Fruit fly (Drosophila melanogaster) whole organism, prepupa: ENCODE results near the gene CG43175.

ENCODE experiments used
- CG10631 ChIP-seq: fragments of 200-800 bp; sonication (Bioruptor generic); optimal IDR thresholded peaks from 2 replicates; lab custom pipeline; 2016; ENCODE audit warnings: missing biosample characterization, missing genetic modification characterization
- CG10669 ChIP-seq: fragments of 200-800 bp; sonication (Bioruptor generic); optimal IDR thresholded peaks from 3 replicates; lab custom pipeline; 2018; ENCODE audit warnings: missing biosample characterization, mild to moderate bottlenecking, missing genetic modification characterization, moderate library complexity
- CG11294 ChIP-seq: fragments of 200-800 bp; sonication (Bioruptor generic); IDR thresholded peaks from 2 replicates; pipeline ENCODE4 v1.3.6; 2022; ENCODE audit warnings: missing biosample characterization, missing genetic modification characterization
- CG11762 ChIP-seq: fragments of 200-800 bp; sonication (Bioruptor generic); optimal IDR thresholded peaks from 3 replicates; lab custom pipeline; 2016; ENCODE audit warnings: missing biosample characterization, missing genetic modification characterization; ENCODE audit not compliant: insufficient read depth
- CG16779 ChIP-seq: fragments of 200-800 bp; sonication (Bioruptor generic); optimal IDR thresholded peaks from 3 replicates; lab custom pipeline; 2017; ENCODE audit warnings: missing biosample characterization, mild to moderate bottlenecking, missing genetic modification characterization
- CG3032 ChIP-seq: fragments of 200-800 bp; optimal IDR thresholded peaks from 2 replicates; lab custom pipeline; 2019; ENCODE audit warnings: missing biosample characterization, mild to moderate bottlenecking, missing genetic modification characterization, moderate library complexity
- CG34406 ChIP-seq: fragments of 200-800 bp; sonication (Bioruptor generic); optimal IDR thresholded peaks from 3 replicates; lab custom pipeline; 2016; ENCODE audit warnings: missing biosample characterization, missing genetic modification characterization
- CG6163 ChIP-seq: fragments of 200-800 bp; sonication (Bioruptor generic); IDR thresholded peaks from 3 replicates; pipeline ENCODE4 v1.3.6; 2022; ENCODE audit warnings: missing biosample characterization, missing genetic modification characterization
- CG6792 ChIP-seq: fragments of 200-800 bp; sonication (Bioruptor generic); optimal IDR thresholded peaks from 3 replicates; lab custom pipeline; 2016; ENCODE audit warnings: missing biosample characterization, missing genetic modification characterization
- CG6854 ChIP-seq: fragments of 200-800 bp; sonication (Bioruptor generic); optimal IDR thresholded peaks from 2 replicates; lab custom pipeline; 2017; ENCODE audit warnings: missing biosample characterization, mild to moderate bottlenecking, missing genetic modification characterization
- CG7368 ChIP-seq: fragments of 200-800 bp; sonication (Bioruptor generic); optimal IDR thresholded peaks from 3 replicates; lab custom pipeline; 2016; ENCODE audit warnings: missing biosample characterization, missing genetic modification characterization
- CG8632 ChIP-seq: fragments of 200-800 bp; sonication (Bioruptor generic); optimal IDR thresholded peaks from 3 replicates; lab custom pipeline; 2016; ENCODE audit warnings: missing biosample characterization, missing genetic modification characterization
- CG9139 ChIP-seq: fragments of 200-800 bp; sonication (Bioruptor generic); optimal IDR thresholded peaks from 3 replicates; lab custom pipeline; 2017; ENCODE audit warnings: missing biosample characterization, mild to moderate bottlenecking, missing genetic modification characterization
- Eip78C ChIP-seq: fragments of 200-800 bp; sonication (Bioruptor generic); peaks from one replicate; lab custom pipeline; 2016; ENCODE audit warnings: missing biosample characterization, missing genetic modification characterization
- Eip93F ChIP-seq: fragments of 200-800 bp; sonication (Bioruptor generic); optimal IDR thresholded peaks from 2 replicates; lab custom pipeline; 2016; ENCODE audit warnings: missing biosample characterization, mild to moderate bottlenecking, missing genetic modification characterization
- Ets96B ChIP-seq: fragments of 200-800 bp; optimal IDR thresholded peaks from 2 replicates; lab custom pipeline; 2019; ENCODE audit warnings: missing biosample characterization, mild to moderate bottlenecking, missing genetic modification characterization, moderate library complexity
- Gug ChIP-seq: fragments of 200-800 bp; sonication (Bioruptor generic); IDR thresholded peaks from 2 replicates; pipeline ENCODE4 v1.3.6; 2022; ENCODE audit warnings: missing biosample characterization, missing genetic modification characterization
- Hr38 ChIP-seq: sonication (Bioruptor generic); optimal IDR thresholded peaks from 2 replicates; lab custom pipeline; 2016; ENCODE audit warnings: missing biosample characterization, missing genetic modification characterization
- Hr4 ChIP-seq: fragments of 200-800 bp; sonication (Bioruptor generic); optimal IDR thresholded peaks from 3 replicates; lab custom pipeline; 2016; ENCODE audit warnings: missing biosample characterization, missing genetic modification characterization
- Met ChIP-seq: fragments of 200-800 bp; sonication (Bioruptor generic); optimal IDR thresholded peaks from 3 replicates; lab custom pipeline; 2016; ENCODE audit warnings: missing biosample characterization, missing genetic modification characterization
- OdsH ChIP-seq: fragments of 200-800 bp; sonication (Bioruptor generic); optimal IDR thresholded peaks from 3 replicates; lab custom pipeline; 2016; ENCODE audit warnings: missing biosample characterization, missing genetic modification characterization
- Smox ChIP-seq: fragments of 200-800 bp; sonication (Bioruptor generic); optimal IDR thresholded peaks from 3 replicates; lab custom pipeline; 2016; ENCODE audit warnings: missing biosample characterization, missing genetic modification characterization
- Sox102F ChIP-seq: fragments of 200-800 bp; sonication (Bioruptor generic); optimal IDR thresholded peaks from 2 replicates; lab custom pipeline; 2016; ENCODE audit warnings: missing biosample characterization, mild to moderate bottlenecking, missing genetic modification characterization
- acj6 ChIP-seq: fragments of 200-800 bp; sonication (Bioruptor generic); optimal IDR thresholded peaks from 3 replicates; lab custom pipeline; 2016; ENCODE audit warnings: missing biosample characterization, missing genetic modification characterization
- dac ChIP-seq: fragments of 200-800 bp; sonication (Bioruptor generic); optimal IDR thresholded peaks from 2 replicates; lab custom pipeline; 2017; ENCODE audit warnings: missing biosample characterization, mild to moderate bottlenecking, missing genetic modification characterization
- dsx ChIP-seq: fragments of 200-800 bp; optimal IDR thresholded peaks from 3 replicates; lab custom pipeline; 2019; ENCODE audit warnings: missing biosample characterization, mild to moderate bottlenecking, missing genetic modification characterization, moderate library complexity; ENCODE audit not compliant: poor library complexity, severe bottlenecking
- eg ChIP-seq: fragments of 200-800 bp; sonication (Bioruptor generic); IDR thresholded peaks from 3 replicates; pipeline ENCODE4 v1.3.6; 2022; ENCODE audit warnings: missing biosample characterization, missing genetic modification characterization
- esn ChIP-seq: fragments of 200-800 bp; sonication (Bioruptor generic); optimal IDR thresholded peaks from 2 replicates; lab custom pipeline; 2016; ENCODE audit warnings: missing biosample characterization, mild to moderate bottlenecking, missing genetic modification characterization, moderate library complexity
- fd85E ChIP-seq: fragments of 200-800 bp; sonication (Bioruptor generic); optimal IDR thresholded peaks from 3 replicates; lab custom pipeline; 2016; ENCODE audit warnings: missing biosample characterization, missing genetic modification characterization
- net ChIP-seq: fragments of 200-800 bp; sonication (Bioruptor generic); optimal IDR thresholded peaks from 3 replicates; lab custom pipeline; 2016; ENCODE audit warnings: missing biosample characterization, missing genetic modification characterization
- pdm3 ChIP-seq: fragments of 200-800 bp; sonication (Bioruptor generic); optimal IDR thresholded peaks from 3 replicates; lab custom pipeline; 2016; ENCODE audit warnings: missing biosample characterization, missing genetic modification characterization
- salr ChIP-seq, 2 experiments: fragments of 200-800 bp; sonication (Bioruptor generic); optimal IDR thresholded peaks; 3 replicates each; lab custom pipeline; 2016 to 2018; ENCODE audit warnings: missing biosample characterization in 2 of 2, missing genetic modification characterization in 2 of 2, mild to moderate bottlenecking in 1 of 2
- spab ChIP-seq: fragments of 200-800 bp; sonication (Bioruptor generic); optimal IDR thresholded peaks from 2 replicates; lab custom pipeline; 2017; ENCODE audit warnings: missing biosample characterization, mild to moderate bottlenecking, missing genetic modification characterization, missing genetic modification reagents
- ss ChIP-seq, 2 experiments: fragments of 200-800 bp; sonication (Bioruptor generic); optimal IDR thresholded peaks; 2 replicates in 1 of 2; 3 replicates in 1 of 2; lab custom pipeline; 2017 to 2018; ENCODE audit warnings: mild to moderate bottlenecking in 2 of 2, missing biosample characterization in 2 of 2, missing genetic modification characterization in 2 of 2, moderate library complexity in 1 of 2
- svp ChIP-seq: fragments of 200-800 bp; sonication (Bioruptor generic); peaks from one replicate; lab custom pipeline; 2016; ENCODE audit warnings: missing biosample characterization, missing genetic modification characterization
- topi ChIP-seq: fragments of 200-800 bp; sonication (Bioruptor generic); optimal IDR thresholded peaks from 3 replicates; lab custom pipeline; 2016; ENCODE audit warnings: missing biosample characterization, missing genetic modification characterization
- vri ChIP-seq: fragments of 200-800 bp; sonication (Bioruptor generic); optimal IDR thresholded peaks from 3 replicates; lab custom pipeline; 2016; ENCODE audit warnings: missing biosample characterization, mild to moderate bottlenecking, missing genetic modification characterization

The CG43175 gene

DNA sequence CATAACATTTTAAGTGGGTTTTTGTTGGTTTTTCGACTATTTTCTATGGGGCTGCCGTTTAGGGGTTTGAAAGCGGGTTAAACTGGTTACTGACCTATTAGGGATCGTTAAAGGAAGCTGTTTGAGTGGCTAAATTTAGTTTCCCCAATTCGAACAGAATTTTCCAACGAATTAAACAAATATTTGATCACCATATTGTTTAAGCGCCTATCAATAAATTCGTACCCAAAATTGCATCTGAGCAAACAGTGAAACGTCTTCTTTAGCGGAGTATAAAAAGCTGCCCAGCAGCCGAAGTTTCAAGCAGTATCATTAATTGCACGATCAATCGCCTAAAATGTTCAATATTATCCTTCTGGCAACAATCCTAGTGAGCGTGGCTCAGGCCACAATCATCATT is 36.4 kb upstream of the CG43175 start, which contains the start of gene Sgs5bis:
TSS of gene Sgs5bis (plus strand) at position 301 of the 400 bp plus-strand sequence.
- no peak for TF ChIP-seq spab (GFP tag; lab: Kevin White, UChicago)
- TF ChIP-seq Hr4 = no peak
- TF ChIP-seq ss (GFP tag; optimal IDR thresholded peaks at IDR 0.05; lab: Kevin White, UChicago) = no peak
- no peak for TF ChIP-seq salr (GFP tag; optimal IDR thresholded peaks at IDR 0.05; lab: Kevin White, UChicago)
- no peak for TF ChIP-seq Met
- no peak for TF ChIP-seq CG34406 (GFP tag; lab: Kevin White, UChicago)
- TF ChIP-seq CG16779 = no peak
- TF ChIP-seq CG3032 (tag; lab: Kevin White, UChicago) = no peak
- no peak for TF ChIP-seq dsx (GFP tag; lab: Kevin White, UChicago)
- TF ChIP-seq dac (GFP tag; lab: Kevin White, UChicago) = no peak
- no peak for TF ChIP-seq Hr38 (GFP tag; lab: Kevin White, UChicago)
- TF ChIP-seq OdsH = no peak
- no peak for TF ChIP-seq Smox (GFP tag; lab: Kevin White, UChicago)
- no peak for TF ChIP-seq vri (GFP tag; lab: Kevin White, UChicago)
- no peak for TF ChIP-seq Ets96B (tag; lab: Kevin White, UChicago)
- no peak for TF ChIP-seq pdm3
- no peak for TF ChIP-seq Eip78C
- TF ChIP-seq CG6163 (GFP tag; lab: Robert Waterston, UW) = no peak
- TF ChIP-seq topi (GFP tag; lab: Kevin White, UChicago) = no peak
- TF ChIP-seq, all 60 proteins: peak for 0

DNA sequence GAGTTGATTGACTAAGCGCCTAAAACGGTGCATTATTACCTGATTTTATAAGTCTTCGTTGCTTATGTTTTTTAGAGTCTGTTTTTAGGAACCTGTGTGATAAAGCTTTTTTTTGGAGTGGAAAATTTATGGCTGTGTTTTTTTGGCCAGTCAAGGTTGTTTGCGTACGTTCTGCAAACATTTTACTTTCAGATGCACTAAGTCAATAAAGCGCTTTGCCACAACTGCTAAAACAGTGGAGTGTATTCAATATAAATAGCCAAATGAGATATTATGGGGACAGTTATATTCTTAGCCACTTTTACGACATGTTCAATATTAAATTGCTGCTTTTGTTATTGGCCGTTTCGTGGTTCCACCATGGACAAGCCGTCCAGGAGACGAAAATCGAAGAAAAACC is 35.4 kb upstream of the CG43175 start, which contains the start of gene Sgs5:
TSS of gene Sgs5 (plus strand) at position 279 of the 400 bp plus-strand sequence.
- TF ChIP-seq vri (GFP tag; lab: Kevin White, UChicago) = peak; percentile 21
- TF ChIP-seq Eip93F (GFP tag; lab: Kevin White, UChicago) = no peak

- TF ChIP-seq eg = no peak
- no peak for TF ChIP-seq Met
- TF ChIP-seq, all 60 proteins: peak for 0
These were observed 34.3 kb upstream of the CG43175 start, which contains the start of gene CG7606 for dm6 chr3R:17596236-17596635. CG7606 (plus strand) TSS chr3R:17596536.

DNA sequence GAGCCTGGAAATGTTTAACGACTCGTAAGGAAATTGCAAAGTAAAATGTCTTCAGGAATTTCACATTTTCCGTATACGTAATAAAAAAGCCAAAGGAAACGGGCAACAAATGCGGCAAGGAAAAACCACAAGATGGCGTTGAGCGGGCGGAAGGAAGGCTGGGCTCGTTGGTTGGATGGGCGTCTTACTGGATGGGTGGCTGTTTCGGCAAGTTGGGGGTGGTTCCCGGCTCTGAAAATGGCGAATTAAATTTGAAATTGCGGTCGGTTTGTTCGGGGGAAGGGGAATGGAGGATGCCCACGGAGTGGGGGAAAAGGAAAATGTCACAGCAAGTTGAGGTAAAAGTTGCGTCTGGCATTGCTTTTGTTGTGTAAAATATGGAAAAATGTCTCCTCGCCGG is 30.8 kb upstream of the CG43175 start:
- TF ChIP-seq acj6 (GFP tag; lab: Kevin White, UChicago) = no peak
- no peak for TF ChIP-seq Met
- no peak for TF ChIP-seq topi (GFP tag; lab: Kevin White, UChicago)
- TF ChIP-seq Gug (GFP tag; lab: Robert Waterston, UW) = no peak
- TF ChIP-seq CG6792 (GFP tag; lab: Kevin White, UChicago) = no peak
- TF ChIP-seq vri (GFP tag; lab: Kevin White, UChicago) = no peak
- TF ChIP-seq CG7368 (GFP tag; lab: Kevin White, UChicago) = no peak
- no peak for TF ChIP-seq CG6854 (GFP tag; lab: Kevin White, UChicago)
- TF ChIP-seq net (GFP tag; lab: Kevin White, UChicago) = no peak
- TF ChIP-seq CG10631 (GFP tag; lab: Kevin White, UChicago) = no peak
- no peak for TF ChIP-seq CG8632 (GFP tag; lab: Kevin White, UChicago)
- TF ChIP-seq Sox102F (GFP tag; lab: Kevin White, UChicago) = no peak
- no peak for TF ChIP-seq esn (GFP tag; lab: Kevin White, UChicago)
- no peak for TF ChIP-seq CG11294
- no peak for TF ChIP-seq CG9139 (GFP tag; lab: Kevin White, UChicago)
- TF ChIP-seq fd85E (GFP tag; lab: Kevin White, UChicago) = no peak
- TF ChIP-seq CG11762 (GFP tag; lab: Kevin White, UChicago) = no peak
- TF ChIP-seq CG10669 (GFP tag; lab: Kevin White, UChicago) = no peak
- no peak for TF ChIP-seq svp
